Fruit fly (Drosophila melanogaster) whole organism: ENCODE results near the gene eIF2Bepsilon.

Experiments used
- CG8478 ChIP-seq: fragments of >200 bp; optimal IDR thresholded peaks from 2 replicates; lab custom pipeline; 2018; ENCODE audit warnings: inconsistent platforms
- EcR ChIP-seq, 2 experiments: fragments of >200 bp; optimal IDR thresholded peaks; 2 replicates each; lab custom pipeline; 2017; ENCODE audit warnings: missing biosample characterization in 2 of 2, missing genetic modification characterization in 2 of 2, missing genetic modification reagents in 2 of 2
- pan ChIP-seq: fragments of >200 bp; optimal IDR thresholded peaks from 2 replicates; lab custom pipeline; 2017
- psq ChIP-seq: fragments of >200 bp; optimal IDR thresholded peaks from 2 replicates; lab custom pipeline; 2017
- usp ChIP-seq: fragments of >200 bp; optimal IDR thresholded peaks from 2 replicates; lab custom pipeline; 2017; ENCODE audit warnings: missing biosample characterization, missing genetic modification characterization, mixed read lengths

- TF ChIP-seq usp, result no peak
- TF ChIP-seq CG8478 (lab: Kevin White, UChicago), result no peak
- TF ChIP-seq EcR (GFP tag; optimal IDR thresholded peaks at IDR 0.05; lab: Kevin White, UChicago), result no peak
- TF ChIP-seq pan (lab: Kevin White, UChicago), result no peak
- no peak for TF ChIP-seq psq (lab: Kevin White, UChicago)
These were observed 13.9 kb downstream of the eIF2Bepsilon start, which contains the start of the genes Edem1 and Rbcn-3B for dm6 chrX:1908757-1909156.
